Worm (Caenorhabditis elegans) whole organism, L4 larva: ENCODE data around the gene W02B3.4.

Experiments used
- dpl-1 ChIP-seq: fragments of 150-350 bp; optimal IDR thresholded peaks from 2 replicates; lab custom pipeline; 2014; ENCODE audit warnings: missing biosample characterization, missing genetic modification reagents, missing genetic modification characterization
- lin-13 ChIP-seq: fragments of 150-350 bp; optimal IDR thresholded peaks from 2 replicates; lab custom pipeline; 2014; ENCODE audit warnings: missing biosample characterization, missing genetic modification reagents, missing genetic modification characterization
- madf-9 ChIP-seq: fragments of 200-800 bp; sonication (Bioruptor generic); conservative IDR thresholded peaks from 2 replicates; pipeline ENCODE4 v1.3.6; 2022; ENCODE audit warnings: missing genetic modification reagents, missing genetic modification characterization, missing compliant biosample characterization
- nhr-11 ChIP-seq: fragments of 150-350 bp; optimal IDR thresholded peaks from 2 replicates; lab custom pipeline; 2014; ENCODE audit warnings: missing biosample characterization, missing genetic modification characterization
- tag-97 ChIP-seq: fragments of 200-800 bp; sonication (Bioruptor generic); IDR thresholded peaks from 2 replicates; pipeline ENCODE4 v1.3.6; 2022; ENCODE audit warnings: missing genetic modification characterization, missing compliant biosample characterization
- unc-39 ChIP-seq: sonication (generic microtip); optimal IDR thresholded peaks from 2 replicates; lab custom pipeline; 2017; ENCODE audit warnings: missing biosample characterization, missing genetic modification characterization
- unc-62 ChIP-seq, 3 experiments: fragments of 150-350 bp in 1 of 3; sonication (generic microtip); optimal IDR thresholded peaks in 2 of 3; peaks in 1 of 3; 1 replicate in 1 of 3; 2 replicates in 2 of 3; lab custom pipeline; 2014 to 2017; ENCODE audit warnings: missing biosample characterization in 3 of 3, missing genetic modification characterization in 3 of 3, missing genetic modification reagents in 3 of 3, missing genotype in 1 of 3

ce11 chrIII:675822-676221 lies 7.4 kb downstream of the W02B3.4 start, which contains the start of gene grk-2:
- no peak for TF ChIP-seq nhr-11
- no peak for TF ChIP-seq lin-13 (GFP tag; lab: Kevin White, UChicago)
- TF ChIP-seq unc-39 (tag; lab: Kevin White, UChicago): no peak
- TF ChIP-seq madf-9 (GFP tag; lab: Robert Waterston, UW): no peak
- TF ChIP-seq dpl-1 (GFP tag; lab: Kevin White, UChicago): no peak
- TF ChIP-seq tag-97 (GFP tag; lab: Robert Waterston, UW): no peak
- no peak for TF ChIP-seq unc-62 (GFP tag; optimal IDR thresholded peaks at IDR 0.05 in 1 of 2; lab: Kevin White, UChicago)
- TF ChIP-seq unc-62 (tag; optimal IDR thresholded peaks at IDR 0.05; lab: Kevin White, UChicago): no peak
